Worm (Caenorhabditis elegans): ENCODE results near the gene F54D5.17.

DNA sequence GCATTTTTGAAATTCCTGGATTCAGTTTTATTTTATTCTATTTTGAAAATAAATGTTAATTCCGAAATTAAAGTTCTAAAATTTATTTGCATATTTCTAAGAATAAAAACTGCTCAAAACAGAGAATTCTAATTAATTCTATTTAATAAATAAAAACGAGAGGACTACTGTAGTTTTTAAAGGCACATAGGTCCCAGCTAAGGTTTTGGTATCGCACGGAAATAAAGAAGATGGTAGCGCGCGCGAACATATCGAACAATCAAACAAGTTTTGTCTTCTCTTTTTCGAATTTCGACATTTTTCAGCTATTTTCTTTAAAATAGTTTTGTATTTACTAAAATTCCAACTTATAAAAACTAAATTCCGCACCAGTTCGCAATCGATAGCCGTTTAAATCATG is 21.4 kb downstream of the F54D5.17 start:
- TF ChIP-seq flt-1 (GFP tag; IDR thresholded peaks at IDR 0.05) (no peak), klf-2 (GFP tag; conservative IDR thresholded peaks at IDR 0.05) (no peak), T22C8.4 (GFP tag; IDR thresholded peaks at IDR 0.05) (no peak), med-1 (GFP tag; optimal IDR thresholded peaks at IDR 0.05; ENCODE audit: insufficient read depth) (no peak), ztf-29 (GFP tag; IDR thresholded peaks at IDR 0.05) (no peak), ref-1 (GFP tag; conservative IDR thresholded peaks at IDR 0.05) (no peak), ztf-23 (GFP tag; IDR thresholded peaks at IDR 0.05) (no peak), cog-1 (tag; optimal IDR thresholded peaks at IDR 0.05) (no peak), tab-1 (GFP tag; IDR thresholded peaks at IDR 0.05) (no peak)

Measured in whole organism, midembryonic.